Worm (Caenorhabditis elegans) whole organism, mixed stage, embryonic: Measurements from ENCODE around the gene wdfy-2.

Experiments
- M03D4.4 ChIP-seq: sonication (generic microtip); optimal IDR thresholded peaks from 2 replicates; lab custom pipeline; 2017; ENCODE audit warnings: mild to moderate bottlenecking, missing genetic modification characterization, missing compliant biosample characterization
- ceh-43 ChIP-seq: fragments of 200-800 bp; sonication (Bioruptor generic); optimal IDR thresholded peaks from 2 replicates; lab custom pipeline; 2018; ENCODE audit warnings: mild to moderate bottlenecking, missing genetic modification characterization, moderate library complexity, missing compliant biosample characterization
- ceh-83 ChIP-seq: fragments of 200-800 bp; sonication (Bioruptor generic); optimal IDR thresholded peaks from 2 replicates; lab custom pipeline; 2018; ENCODE audit warnings: mild to moderate bottlenecking, missing genetic modification characterization, missing compliant biosample characterization
- lin-13 ChIP-seq: fragments of 150-350 bp; optimal IDR thresholded peaks from 2 replicates; lab custom pipeline; 2014; ENCODE audit warnings: missing biosample characterization, missing genetic modification characterization
- lsy-2 ChIP-seq: fragments of 150-350 bp; optimal IDR thresholded peaks from 2 replicates; lab custom pipeline; 2014; ENCODE audit warnings: missing biosample characterization, missing genetic modification characterization
- mep-1 ChIP-seq: fragments of 150-350 bp; optimal IDR thresholded peaks from 2 replicates; lab custom pipeline; 2017; ENCODE audit warnings: missing biosample characterization, missing genetic modification reagents, missing genetic modification characterization, inconsistent platforms
- mls-2 ChIP-seq: sonication (generic microtip); optimal IDR thresholded peaks from 2 replicates; lab custom pipeline; 2016; ENCODE audit warnings: mild to moderate bottlenecking, missing genetic modification characterization, moderate library complexity, missing compliant biosample characterization
- nhr-12 ChIP-seq: fragments of 150-350 bp; optimal IDR thresholded peaks from 2 replicates; lab custom pipeline; 2014; ENCODE audit warnings: missing biosample characterization, missing genetic modification characterization
- nhr-237 ChIP-seq: fragments of 150-350 bp; optimal IDR thresholded peaks from 2 replicates; lab custom pipeline; 2014; ENCODE audit warnings: missing biosample characterization, missing genetic modification characterization
- snpc-4 ChIP-seq: fragments of 150-350 bp; optimal IDR thresholded peaks from 2 replicates; lab custom pipeline; 2014; ENCODE audit warnings: missing biosample characterization, missing genetic modification characterization
- unc-39 ChIP-seq: fragments of 150-350 bp; optimal IDR thresholded peaks from 2 replicates; lab custom pipeline; 2014; ENCODE audit warnings: missing biosample characterization, missing genetic modification characterization
- ztf-11 ChIP-seq: fragments of 150-350 bp; optimal IDR thresholded peaks from 2 replicates; lab custom pipeline; 2014; ENCODE audit warnings: missing biosample characterization, missing genetic modification characterization

- no peak for TF ChIP-seq ceh-83 (GFP tag; lab: Kevin White, UChicago)
- no peak for TF ChIP-seq mep-1 (tag; lab: Kevin White, UChicago)
- no peak for TF ChIP-seq ztf-11 (tag; lab: Kevin White, UChicago)
- TF ChIP-seq lsy-2 (tag; lab: Kevin White, UChicago) = no peak
- no peak for TF ChIP-seq nhr-12 (tag; lab: Kevin White, UChicago)
- no peak for TF ChIP-seq unc-39
- no peak for TF ChIP-seq mls-2
- TF ChIP-seq lin-13 = no peak
- TF ChIP-seq nhr-237 (tag; lab: Kevin White, UChicago) = no peak
- TF ChIP-seq ceh-43 (GFP tag; lab: Kevin White, UChicago) = no peak
- no peak for TF ChIP-seq snpc-4
- no peak for TF ChIP-seq M03D4.4
Observed at ce11 chrII:9315692-9316091, 4.0 kb upstream of the wdfy-2 start.
